Worm (Caenorhabditis elegans) whole organism, L2 larva: ENCODE results near the gene F46C5.6.

Source experiments
- R02D3.7 ChIP-seq: fragments of 150-350 bp; optimal IDR thresholded peaks from 2 replicates; lab custom pipeline; 2014; ENCODE audit warnings: missing biosample characterization, missing genetic modification characterization
- ZK546.5 ChIP-seq: sonication (generic microtip); optimal IDR thresholded peaks from 2 replicates; lab custom pipeline; 2017; ENCODE audit warnings: missing biosample characterization, missing genetic modification characterization
- alr-1 ChIP-seq: fragments of 150-350 bp; optimal IDR thresholded peaks from 2 replicates; lab custom pipeline; 2014; ENCODE audit warnings: missing biosample characterization, missing genetic modification characterization
- aly-2 ChIP-seq: fragments of 150-350 bp; optimal IDR thresholded peaks from 2 replicates; lab custom pipeline; 2014; ENCODE audit warnings: missing biosample characterization, missing genetic modification characterization
- elt-3 ChIP-seq: sonication (generic microtip); optimal IDR thresholded peaks from 2 replicates; lab custom pipeline; 2017; ENCODE audit warnings: missing biosample characterization, missing genetic modification characterization
- lin-39 ChIP-seq: fragments of 150-350 bp; optimal IDR thresholded peaks from 2 replicates; lab custom pipeline; 2014; ENCODE audit warnings: missing biosample characterization, missing genetic modification reagents, missing genetic modification characterization
- nhr-12 ChIP-seq: fragments of 150-350 bp; optimal IDR thresholded peaks from 2 replicates; lab custom pipeline; 2014; ENCODE audit warnings: missing biosample characterization, missing genetic modification characterization
- nhr-21 ChIP-seq: fragments of 150-350 bp; optimal IDR thresholded peaks from 2 replicates; lab custom pipeline; 2014; ENCODE audit warnings: missing biosample characterization, missing genetic modification characterization
- skn-1 ChIP-seq: sonication (generic microtip); optimal IDR thresholded peaks from 2 replicates; lab custom pipeline; 2017; ENCODE audit warnings: missing biosample characterization, missing genetic modification characterization
- sma-3 ChIP-seq: sonication (generic microtip); optimal IDR thresholded peaks from 2 replicates; lab custom pipeline; 2016; ENCODE audit warnings: missing genetic modification reagents, missing genetic modification characterization, missing compliant biosample characterization
- snpc-4 ChIP-seq: fragments of 150-350 bp; optimal IDR thresholded peaks from 2 replicates; lab custom pipeline; 2014; ENCODE audit warnings: missing biosample characterization, missing genetic modification characterization
- zag-1 ChIP-seq: fragments of 150-350 bp; optimal IDR thresholded peaks from 2 replicates; lab custom pipeline; 2014; ENCODE audit warnings: missing biosample characterization, missing genetic modification characterization
- ztf-11 ChIP-seq: sonication (generic microtip); optimal IDR thresholded peaks from 2 replicates; lab custom pipeline; 2017; ENCODE audit warnings: missing biosample characterization, missing genetic modification characterization

ce11 chrII:8844465-8845126 lies at the start of gene F46C5.6:
- TF ChIP-seq snpc-4 (tag; lab: Kevin White, UChicago) = no peak
- no peak for TF ChIP-seq skn-1 (tag; lab: Kevin White, UChicago)
- TF ChIP-seq ztf-11 (tag; lab: Kevin White, UChicago) = no peak
- TF ChIP-seq ZK546.5 = no peak
- no peak for TF ChIP-seq nhr-21 (tag; lab: Kevin White, UChicago)
- TF ChIP-seq aly-2 = no peak
- no peak for TF ChIP-seq alr-1
- TF ChIP-seq R02D3.7 (tag; lab: Kevin White, UChicago) = no peak
- TF ChIP-seq zag-1 = no peak
- no peak for TF ChIP-seq nhr-12 (tag; lab: Kevin White, UChicago)
- TF ChIP-seq lin-39 (tag; lab: Kevin White, UChicago) = no peak
- TF ChIP-seq sma-3 (GFP tag; lab: Kevin White, UChicago) = no peak
- TF ChIP-seq elt-3 (tag; lab: Kevin White, UChicago) = no peak
